Fruit fly (Drosophila melanogaster) whole organism, embryonic: ENCODE results near the gene CG45100.

ENCODE experiments used
- CG18262 ChIP-seq: fragments of 200-800 bp; optimal IDR thresholded peaks from 3 replicates; lab custom pipeline; 2019; ENCODE audit warnings: missing biosample characterization, mild to moderate bottlenecking, missing genetic modification characterization, moderate library complexity
- CG31224 ChIP-seq: fragments of 200-800 bp; sonication (Bioruptor generic); IDR thresholded peaks from 2 replicates; pipeline ENCODE4 v1.3.6; 2022; ENCODE audit warnings: missing biosample characterization, missing genetic modification characterization
- CG34376 ChIP-seq: fragments of 200-800 bp; sonication (Bioruptor generic); optimal IDR thresholded peaks from 2 replicates; lab custom pipeline; 2018; ENCODE audit warnings: missing biosample characterization, mild to moderate bottlenecking, missing genetic modification characterization
- ERR ChIP-seq: fragments of 200-800 bp; sonication (Bioruptor generic); optimal IDR thresholded peaks from 2 replicates; lab custom pipeline; 2016; ENCODE audit warnings: missing biosample characterization, missing genetic modification characterization
- Gsc ChIP-seq: fragments of 200-800 bp; sonication (Bioruptor generic); IDR thresholded peaks from 2 replicates; pipeline ENCODE4 v1.3.6; 2022; ENCODE audit warnings: missing biosample characterization, missing genetic modification characterization
- fru ChIP-seq: fragments of >200 bp; optimal IDR thresholded peaks from 2 replicates; lab custom pipeline; 2017
- ken ChIP-seq: fragments of 200-800 bp; sonication (Bioruptor generic); IDR thresholded peaks from 3 replicates; pipeline ENCODE4 v1.3.6; 2022; ENCODE audit warnings: missing biosample characterization, missing genetic modification characterization
- lab ChIP-seq: fragments of 200-800 bp; sonication (Bioruptor generic); optimal IDR thresholded peaks from 3 replicates; lab custom pipeline; 2017; ENCODE audit warnings: missing biosample characterization, missing genetic modification characterization, mild to moderate bottlenecking, moderate library complexity, missing genetic modification reagents
- lola ChIP-seq, 3 experiments: fragments of >200 bp in 2 of 3; fragments of 200-800 bp in 1 of 3; sonication (Bioruptor generic) in 1 of 3; optimal IDR thresholded peaks; 2 replicates each; lab custom pipeline; 2017 to 2019; ENCODE audit warnings: missing biosample characterization in 3 of 3, missing genetic modification characterization in 3 of 3, mild to moderate bottlenecking in 1 of 3, moderate library complexity in 1 of 3
- tna ChIP-seq: fragments of 200-800 bp; sonication (Bioruptor generic); IDR thresholded peaks from 2 replicates; pipeline ENCODE4 v1.3.6; 2022; ENCODE audit warnings: missing biosample characterization, missing genetic modification characterization; ENCODE audit not compliant: partially characterized antibody

DNA sequence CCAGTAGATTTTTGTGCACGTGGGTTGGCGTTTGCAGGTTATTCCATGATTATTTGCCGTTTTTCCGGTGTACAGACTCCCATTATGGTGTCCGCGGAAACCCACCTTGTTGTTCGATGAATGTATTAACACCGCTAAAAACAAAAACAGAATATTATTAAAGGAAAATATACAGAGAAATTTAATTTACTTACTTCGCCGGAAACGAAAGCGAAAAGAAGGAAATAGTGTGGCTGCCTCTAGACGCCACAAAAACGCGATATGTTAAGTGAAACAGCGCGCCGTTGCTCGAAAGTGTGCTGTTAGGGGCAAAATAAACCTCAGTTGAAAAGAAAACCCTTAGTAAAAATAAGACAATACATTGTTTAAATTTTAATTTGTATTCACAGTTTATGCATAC, 7.5 kb downstream of the CG45100 start, which contains the start of gene RpL35A:
- TF ChIP-seq ERR (GFP tag; lab: Kevin White, UChicago) (no peak), ken (no peak), Gsc (GFP tag; lab: Robert Waterston, UW) (no peak), CG34376 (peak; percentile 96), CG31224 (GFP tag; lab: Robert Waterston, UW) (no peak), tna (GFP tag; lab: Robert Waterston, UW) (no peak), lola (GFP tag; optimal IDR thresholded peaks at IDR 0.05; lab: Kevin White, UChicago) (no peak), fru (lab: Kevin White, UChicago) (no peak), CG18262 (peak; percentile 58), lab (GFP tag; lab: Kevin White, UChicago) (peak; percentile 92)
